Fruit fly (Drosophila melanogaster) S2 (cell line): ENCODE results near the gene CG12003.

Experiments used
- CG8478 ChIP-seq: fragments of >200 bp; optimal IDR thresholded peaks from 2 replicates; lab custom pipeline; 2018
- CTCF ChIP-seq, 2 experiments: fragments of >200 bp; optimal IDR thresholded peaks; 2 replicates each; lab custom pipeline; 2018

CG12003 gene

dm6 chr3L:1565092-1565491 is at the start of gene CG12003:
CG12003 (plus strand) TSS chr3L:1565392.
- no peak for TF ChIP-seq CG8478 (lab: Kevin White, UChicago)
- TF ChIP-seq CTCF (optimal IDR thresholded peaks at IDR 0.05; lab: Kevin White, UChicago), result no peak

- no peak for TF ChIP-seq CG8478 (lab: Kevin White, UChicago)
- no peak for TF ChIP-seq CTCF (optimal IDR thresholded peaks at IDR 0.05; lab: Kevin White, UChicago)
Observed at dm6 chr3L:1515820-1516540, 49.2 kb upstream of the CG12003 start.

dm6 chr3L:1516631-1517273 is 48.4 kb upstream of the CG12003 start, which contains the start of gene cue:
cue (minus strand) TSS chr3L:1517271.
- no peak for TF ChIP-seq CTCF (optimal IDR thresholded peaks at IDR 0.05; lab: Kevin White, UChicago)
- TF ChIP-seq CG8478 (lab: Kevin White, UChicago), result no peak

- TF ChIP-seq CTCF (optimal IDR thresholded peaks at IDR 0.05; lab: Kevin White, UChicago) (peak in 1 of 2 experiments; percentile 12), CG8478 (lab: Kevin White, UChicago) (no peak)
Observed at dm6 chr3L:1517274-1518047, 47.7 kb upstream of the CG12003 start.

- TF ChIP-seq CTCF (optimal IDR thresholded peaks at IDR 0.05; lab: Kevin White, UChicago) (no peak), CG8478 (lab: Kevin White, UChicago) (no peak)
Observed at dm6 chr3L:1518715-1519603, 46.2 kb upstream of the CG12003 start.

- TF ChIP-seq CG8478 (lab: Kevin White, UChicago) (no peak), CTCF (optimal IDR thresholded peaks at IDR 0.05; lab: Kevin White, UChicago) (no peak)
Observed at dm6 chr3L:1531159-1531558, 34.0 kb upstream of the CG12003 start, which contains the start of gene Ir62a. Ir62a (minus strand) TSS chr3L:1531259.

- TF ChIP-seq CTCF (optimal IDR thresholded peaks at IDR 0.05; lab: Kevin White, UChicago), result no peak
- TF ChIP-seq CG8478 (lab: Kevin White, UChicago), result no peak
Observed at dm6 chr3L:1533699-1534431, 31.3 kb upstream of the CG12003 start, which contains the start of gene Iml1. Iml1 (minus strand) TSS chr3L:1534034.

- TF ChIP-seq CTCF (optimal IDR thresholded peaks at IDR 0.05; lab: Kevin White, UChicago) (no peak), CG8478 (lab: Kevin White, UChicago) (no peak)
Observed at dm6 chr3L:1536487-1537337, 28.5 kb upstream of the CG12003 start, which contains the start of the genes CG12091 and pns. CG12091 (minus strand) TSS chr3L:1536835. pns (plus strand) TSS chr3L:1537137.

- TF ChIP-seq CG8478 (lab: Kevin White, UChicago) (no peak), CTCF (optimal IDR thresholded peaks at IDR 0.05; lab: Kevin White, UChicago) (no peak)
Observed at dm6 chr3L:1537353-1537752, 27.8 kb upstream of the CG12003 start.

- TF ChIP-seq CTCF (optimal IDR thresholded peaks at IDR 0.05; lab: Kevin White, UChicago) (no peak), CG8478 (lab: Kevin White, UChicago) (no peak)
Observed at dm6 chr3L:1538314-1538854, 26.8 kb upstream of the CG12003 start.

- TF ChIP-seq CTCF (optimal IDR thresholded peaks at IDR 0.05; lab: Kevin White, UChicago) (peak in 1 of 2 experiments; percentile 35), CG8478 (lab: Kevin White, UChicago) (no peak)
Observed at dm6 chr3L:1545693-1546329, 19.4 kb upstream of the CG12003 start, which contains the start of the genes CG32313 and Pcyt1. CG32313 (minus strand) TSS chr3L:1545743. Pcyt1 (plus strand) TSS chr3L:1546092.
